Fruit fly (Drosophila melanogaster) whole organism, embryonic: ENCODE data around the gene mtTFB2.
A peak's percentile ranks its signal among the peaks of the same experiment; 100 is the strongest.

Experiments used
- Atf3 ChIP-seq: fragments of 200-800 bp; sonication (Bioruptor generic); optimal IDR thresholded peaks from 3 replicates; lab custom pipeline; 2016; ENCODE audit warnings: missing biosample characterization, missing genetic modification characterization
- CG10321 ChIP-seq: fragments of 200-800 bp; sonication (Bioruptor generic); IDR thresholded peaks from 2 replicates; pipeline ENCODE4 v1.3.6; 2022; ENCODE audit warnings: missing biosample characterization, missing genetic modification characterization
- CG11247 ChIP-seq: fragments of 200-800 bp; sonication (Bioruptor generic); IDR thresholded peaks from 2 replicates; pipeline ENCODE4 v1.3.6; 2022; ENCODE audit warnings: missing biosample characterization, missing genetic modification characterization
- CG1233 ChIP-seq: fragments of 200-800 bp; sonication (Bioruptor generic); optimal IDR thresholded peaks from 4 replicates; lab custom pipeline; 2018; ENCODE audit warnings: missing biosample characterization, mild to moderate bottlenecking, missing genetic modification characterization
- CG13287 ChIP-seq: fragments of 200-800 bp; sonication (Bioruptor generic); IDR thresholded peaks from 2 replicates; pipeline ENCODE4 v1.3.6; 2022; ENCODE audit warnings: missing biosample characterization, missing genetic modification characterization; ENCODE audit not compliant: partially characterized antibody
- CG13296 ChIP-seq: fragments of 200-800 bp; sonication (Bioruptor generic); optimal IDR thresholded peaks from 3 replicates; lab custom pipeline; 2018; ENCODE audit warnings: missing biosample characterization, mild to moderate bottlenecking, missing genetic modification characterization
- CG13424 ChIP-seq: fragments of 200-800 bp; sonication (Bioruptor generic); optimal IDR thresholded peaks from 2 replicates; lab custom pipeline; 2019; ENCODE audit warnings: missing biosample characterization, mild to moderate bottlenecking, missing genetic modification characterization, moderate library complexity
- CG13894 ChIP-seq: fragments of 200-800 bp; sonication (Bioruptor generic); optimal IDR thresholded peaks from 3 replicates; lab custom pipeline; 2018; ENCODE audit warnings: missing biosample characterization, mild to moderate bottlenecking, missing genetic modification characterization, moderate library complexity
- CG16815 ChIP-seq: fragments of 200-800 bp; sonication (Bioruptor generic); optimal IDR thresholded peaks from 3 replicates; lab custom pipeline; 2017; ENCODE audit warnings: missing biosample characterization, mild to moderate bottlenecking, missing genetic modification characterization
- CG17568 ChIP-seq: fragments of 200-800 bp; sonication (Bioruptor generic); optimal IDR thresholded peaks from 2 replicates; lab custom pipeline; 2018; ENCODE audit warnings: missing biosample characterization, mild to moderate bottlenecking, missing genetic modification characterization, moderate library complexity
- CG18619 ChIP-seq: fragments of 200-800 bp; sonication (Bioruptor generic); optimal IDR thresholded peaks from 3 replicates; lab custom pipeline; 2017; ENCODE audit warnings: missing biosample characterization, mild to moderate bottlenecking, missing genetic modification characterization
- CG2678 ChIP-seq: fragments of 200-800 bp; sonication (Bioruptor generic); optimal IDR thresholded peaks from 3 replicates; lab custom pipeline; 2019; ENCODE audit warnings: missing biosample characterization, mild to moderate bottlenecking, missing genetic modification characterization, moderate library complexity
- CG3995 ChIP-seq: fragments of 200-800 bp; sonication (Bioruptor generic); optimal IDR thresholded peaks from 3 replicates; lab custom pipeline; 2016; ENCODE audit warnings: missing biosample characterization, missing genetic modification characterization
- CG8388 ChIP-seq: fragments of 200-800 bp; sonication (Bioruptor generic); optimal IDR thresholded peaks from 2 replicates; lab custom pipeline; 2019; ENCODE audit warnings: missing biosample characterization, mild to moderate bottlenecking, missing genetic modification characterization, moderate library complexity
- GATAe ChIP-seq: fragments of 200-800 bp; sonication (Bioruptor generic); conservative IDR thresholded peaks from 2 replicates; pipeline ENCODE4 v1.3.6; 2022; ENCODE audit warnings: missing biosample characterization, missing genetic modification characterization
- Hey ChIP-seq: fragments of 200-800 bp; sonication (Bioruptor generic); optimal IDR thresholded peaks from 3 replicates; lab custom pipeline; 2018; ENCODE audit warnings: missing biosample characterization, mild to moderate bottlenecking, missing genetic modification characterization
- Kr ChIP-seq: fragments of 200-800 bp; sonication (Bioruptor generic); optimal IDR thresholded peaks from 2 replicates; lab custom pipeline; 2017; ENCODE audit warnings: missing biosample characterization, mild to moderate bottlenecking, missing genetic modification characterization
- Lhr ChIP-seq: fragments of 200-800 bp; sonication (Bioruptor generic); optimal IDR thresholded peaks from 3 replicates; lab custom pipeline; 2017; ENCODE audit warnings: mild to moderate bottlenecking, missing biosample characterization, missing genetic modification reagents, missing genetic modification characterization
- Mad ChIP-seq: fragments of 200-800 bp; sonication (Bioruptor generic); optimal IDR thresholded peaks from 2 replicates; lab custom pipeline; 2016; ENCODE audit warnings: missing biosample characterization, missing genetic modification characterization
- Med ChIP-seq: fragments of 200-800 bp; sonication (Bioruptor generic); peaks from one replicate; lab custom pipeline; 2016; ENCODE audit warnings: missing biosample characterization, missing genetic modification characterization, mild to moderate bottlenecking, inconsistent platforms, moderate library complexity
- Meics ChIP-seq: fragments of 200-800 bp; sonication (Bioruptor generic); optimal IDR thresholded peaks from 2 replicates; lab custom pipeline; 2017; ENCODE audit warnings: missing biosample characterization, mild to moderate bottlenecking, missing genetic modification characterization
- NfI ChIP-seq: fragments of 200-800 bp; sonication (Bioruptor generic); optimal IDR thresholded peaks from 3 replicates; lab custom pipeline; 2018; ENCODE audit warnings: missing biosample characterization, mild to moderate bottlenecking, missing genetic modification characterization, moderate library complexity
- Oli ChIP-seq: fragments of 200-800 bp; sonication (Bioruptor generic); optimal IDR thresholded peaks from 2 replicates; lab custom pipeline; 2018; ENCODE audit warnings: missing biosample characterization, mild to moderate bottlenecking, missing genetic modification characterization, moderate library complexity
- Rfx ChIP-seq: fragments of 200-800 bp; sonication (Bioruptor generic); IDR thresholded peaks from 2 replicates; pipeline ENCODE4 v1.3.6; 2022; ENCODE audit warnings: missing biosample characterization, missing genetic modification characterization
- Scr ChIP-seq: fragments of 200-800 bp; sonication (Bioruptor generic); IDR thresholded peaks from 2 replicates; pipeline ENCODE4 v1.3.6; 2022; ENCODE audit warnings: missing biosample characterization, missing genetic modification characterization; ENCODE audit not compliant: partially characterized antibody
- Sox100B ChIP-seq: fragments of 200-800 bp; sonication (Bioruptor generic); optimal IDR thresholded peaks from 3 replicates; lab custom pipeline; 2018; ENCODE audit warnings: missing biosample characterization, mild to moderate bottlenecking, missing genetic modification characterization
- Sry-δ ChIP-seq: fragments of 200-800 bp; sonication (Bioruptor generic); optimal IDR thresholded peaks from 2 replicates; lab custom pipeline; 2016; ENCODE audit warnings: missing biosample characterization, missing genetic modification characterization
- Vsx1 ChIP-seq: fragments of 200-800 bp; sonication (Bioruptor generic); optimal IDR thresholded peaks from 2 replicates; lab custom pipeline; 2017; ENCODE audit warnings: missing biosample characterization, mild to moderate bottlenecking, missing genetic modification characterization, missing genetic modification reagents
- Xbp1 ChIP-seq: fragments of 200-800 bp; sonication (Bioruptor generic); optimal IDR thresholded peaks from 3 replicates; lab custom pipeline; 2016; ENCODE audit warnings: missing biosample characterization, mild to moderate bottlenecking, missing genetic modification characterization
- YL-1 ChIP-seq: fragments of 200-800 bp; sonication (Bioruptor generic); optimal IDR thresholded peaks from 3 replicates; lab custom pipeline; 2017; ENCODE audit warnings: missing biosample characterization, mild to moderate bottlenecking, missing genetic modification characterization
- aop ChIP-seq: fragments of 200-800 bp; sonication (Bioruptor generic); IDR thresholded peaks from 2 replicates; pipeline ENCODE4 v1.3.6; 2022; ENCODE audit warnings: missing biosample characterization, missing genetic modification characterization
- bcd ChIP-seq: fragments of 200-800 bp; sonication (Bioruptor generic); optimal IDR thresholded peaks from 2 replicates; lab custom pipeline; 2017; ENCODE audit warnings: missing biosample characterization, mild to moderate bottlenecking, missing genetic modification characterization
- cad ChIP-seq: fragments of >200 bp; optimal IDR thresholded peaks from 2 replicates; lab custom pipeline; 2017; ENCODE audit warnings: missing biosample characterization, missing genetic modification characterization
- exex ChIP-seq: fragments of 200-800 bp; sonication (Bioruptor generic); optimal IDR thresholded peaks from 4 replicates; lab custom pipeline; 2018; ENCODE audit warnings: missing biosample characterization, mild to moderate bottlenecking, missing genetic modification characterization, moderate library complexity
- eyg ChIP-seq: fragments of 200-800 bp; sonication (Bioruptor generic); optimal IDR thresholded peaks from 3 replicates; lab custom pipeline; 2016; ENCODE audit warnings: missing biosample characterization, missing genetic modification characterization
- fru ChIP-seq: fragments of >200 bp; optimal IDR thresholded peaks from 2 replicates; lab custom pipeline; 2017
- lola ChIP-seq, 3 experiments: fragments of >200 bp in 2 of 3; fragments of 200-800 bp in 1 of 3; sonication (Bioruptor generic) in 1 of 3; optimal IDR thresholded peaks; 2 replicates each; lab custom pipeline; 2017 to 2019; ENCODE audit warnings: missing biosample characterization in 3 of 3, missing genetic modification characterization in 3 of 3, mild to moderate bottlenecking in 1 of 3, moderate library complexity in 1 of 3
- nmo ChIP-seq: fragments of 200-800 bp; sonication (Bioruptor generic); optimal IDR thresholded peaks from 2 replicates; lab custom pipeline; 2018; ENCODE audit warnings: missing biosample characterization, mild to moderate bottlenecking, missing genetic modification characterization, moderate library complexity
- nom ChIP-seq: fragments of 200-800 bp; sonication (Bioruptor generic); optimal IDR thresholded peaks from 2 replicates; lab custom pipeline; 2017; ENCODE audit warnings: missing biosample characterization, missing genetic modification characterization, mild to moderate bottlenecking, moderate library complexity, missing genetic modification reagents
- pan ChIP-seq, 4 experiments: fragments of >200 bp in 3 of 4; fragments of 200-800 bp in 1 of 4; sonication (Bioruptor generic) in 1 of 4; optimal IDR thresholded peaks in 3 of 4; IDR thresholded peaks in 1 of 4; 2 replicates each; pipeline versions ENCODE4 v1.3.6 to Lab custom; 2017 to 2022; ENCODE audit warnings: missing biosample characterization in 2 of 4, missing genetic modification characterization in 2 of 4, mixed read lengths in 1 of 4
- pfk ChIP-seq: fragments of 200-800 bp; sonication (Bioruptor generic); optimal IDR thresholded peaks from 2 replicates; lab custom pipeline; 2018; ENCODE audit warnings: missing biosample characterization, mild to moderate bottlenecking, missing genetic modification characterization, moderate library complexity
- pum ChIP-seq: fragments of 200-800 bp; sonication (Bioruptor generic); optimal IDR thresholded peaks from 2 replicates; lab custom pipeline; 2016; ENCODE audit warnings: missing biosample characterization, missing genetic modification characterization
- row ChIP-seq: fragments of 200-800 bp; sonication (Bioruptor generic); IDR thresholded peaks from 3 replicates; pipeline ENCODE4 v1.3.6; 2022; ENCODE audit warnings: missing biosample characterization, missing genetic modification characterization
- schlank ChIP-seq: fragments of 200-800 bp; sonication (Bioruptor generic); optimal IDR thresholded peaks from 2 replicates; lab custom pipeline; 2018; ENCODE audit warnings: missing biosample characterization, mild to moderate bottlenecking, missing genetic modification characterization
- scrt ChIP-seq: fragments of 200-800 bp; sonication (Bioruptor generic); optimal IDR thresholded peaks from 2 replicates; lab custom pipeline; 2018; ENCODE audit warnings: missing biosample characterization, mild to moderate bottlenecking, missing genetic modification characterization, moderate library complexity
- sens ChIP-seq: fragments of 200-800 bp; sonication (Bioruptor generic); peaks from one replicate; lab custom pipeline; 2016; ENCODE audit warnings: missing biosample characterization, missing genetic modification characterization
- sqz ChIP-seq: fragments of 200-800 bp; sonication (Bioruptor generic); optimal IDR thresholded peaks from 3 replicates; lab custom pipeline; 2018; ENCODE audit warnings: missing biosample characterization, mild to moderate bottlenecking, missing genetic modification characterization
- ttk ChIP-seq: fragments of 200-800 bp; sonication (Bioruptor generic); IDR thresholded peaks from 2 replicates; pipeline ENCODE4 v2.1.2; 2022; ENCODE audit warnings: missing biosample characterization, missing genetic modification characterization
- wor ChIP-seq: fragments of 200-800 bp; sonication (Bioruptor generic); IDR thresholded peaks from 2 replicates; pipeline ENCODE4 v1.3.6; 2022; ENCODE audit warnings: missing biosample characterization, missing genetic modification characterization

mtTFB2 gene

DNA sequence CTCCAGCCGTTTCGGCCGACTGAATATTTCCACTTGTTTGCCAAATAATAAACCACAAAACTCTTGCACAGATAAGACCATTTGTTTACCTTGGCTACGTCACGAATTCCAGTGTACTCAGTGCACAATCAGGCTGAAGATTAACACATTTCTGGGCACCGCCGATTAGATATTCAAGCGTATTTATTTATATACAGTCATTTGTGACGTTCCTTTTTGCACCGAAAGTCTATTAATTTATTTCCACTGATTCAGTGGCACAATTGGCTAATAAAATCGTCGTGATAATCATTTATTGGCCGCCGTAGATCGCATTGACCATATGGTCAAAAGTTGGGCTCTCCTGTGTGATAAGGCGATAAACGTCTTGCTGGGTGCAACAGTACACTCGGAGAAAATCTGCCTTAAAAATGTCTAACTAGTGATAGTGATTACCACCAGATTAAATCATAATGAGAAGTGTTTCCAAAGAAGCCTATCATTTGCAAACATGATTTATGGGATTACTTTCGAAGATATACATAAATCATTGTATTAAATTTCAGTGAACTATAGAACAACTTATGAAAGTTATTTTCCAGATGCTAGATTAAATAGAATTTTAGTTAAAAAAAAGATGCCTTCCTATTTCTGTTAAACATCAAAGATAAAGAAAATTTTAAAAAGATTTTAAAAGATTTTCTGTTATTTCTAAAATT is 9.1 kb downstream of the mtTFB2 start (continued):
- TF ChIP-seq Xbp1 (GFP tag; lab: Kevin White, UChicago) (peak; percentile 11), cad (no peak), CG8388 (GFP tag; lab: Kevin White, UChicago) (no peak), pfk (peak; percentile 22), Rfx (GFP tag; lab: Robert Waterston, UW) (0 out of 2 replicates have a peak, but pooled peaks have one; percentile 4), exex (tag; lab: Kevin White, UChicago) (peak; percentile 99), CG13424 (tag; lab: Kevin White, UChicago) (peak; percentile 27), Sry-δ (GFP tag; lab: Kevin White, UChicago) (no peak), wor (GFP tag; lab: Robert Waterston, UW) (no peak), Kr (GFP tag; lab: Kevin White, UChicago) (no peak), Atf3 (no peak), Meics (peak; percentile 40), Scr (GFP tag; lab: Robert Waterston, UW) (no peak), CG2678 (tag; lab: Kevin White, UChicago) (peak; percentile 62), Med (GFP tag; lab: Kevin White, UChicago) (peak; percentile 79), CG13296 (GFP tag; lab: Kevin White, UChicago) (peak; percentile 54), CG16815 (GFP tag; lab: Kevin White, UChicago) (no peak), bcd (GFP tag; lab: Kevin White, UChicago) (peak; percentile 5), fru (lab: Kevin White, UChicago) (no peak), CG3995 (GFP tag; lab: Kevin White, UChicago) (no peak), CG11247 (no peak), schlank (tag; lab: Kevin White, UChicago) (peak; percentile 8), CG13287 (GFP tag; lab: Robert Waterston, UW) (no peak), lola (GFP tag; optimal IDR thresholded peaks at IDR 0.05; lab: Kevin White, UChicago) (no peak), scrt (GFP tag; lab: Kevin White, UChicago) (peak; percentile 24), Lhr (GFP tag; lab: Kevin White, UChicago) (no peak), pan (optimal IDR thresholded peaks at IDR 0.05; lab: Kevin White, UChicago) (no peak), pan (GFP tag; optimal IDR thresholded peaks at IDR 0.05 in 1 of 2, IDR thresholded peaks at IDR 0.05 in 1 of 2) (no peak), eyg (GFP tag; lab: Kevin White, UChicago) (no peak), CG1233 (GFP tag; lab: Kevin White, UChicago) (peak; percentile 0), YL-1 (no peak), sqz (GFP tag; lab: Kevin White, UChicago) (no peak), Mad (no peak), CG13894 (peak; percentile 34), Sox100B (GFP tag; lab: Kevin White, UChicago) (peak; percentile 5), row (GFP tag; lab: Robert Waterston, UW) (peak; percentile 45; the same call in 2 of the 3 replicates), Vsx1 (peak; percentile 93), pum (GFP tag; lab: Kevin White, UChicago) (no peak), ttk (GFP tag; lab: Robert Waterston, UW) (no peak), Hey (tag; lab: Kevin White, UChicago) (peak; percentile 62), NfI (GFP tag; lab: Kevin White, UChicago) (no peak), CG10321 (GFP tag; lab: Robert Waterston, UW) (no peak), CG18619 (GFP tag; lab: Kevin White, UChicago) (peak; percentile 2), nom (GFP tag; lab: Kevin White, UChicago) (no peak), nmo (GFP tag; lab: Kevin White, UChicago) (peak; percentile 14), sens (GFP tag; lab: Kevin White, UChicago) (peak; percentile 41), CG17568 (GFP tag; lab: Kevin White, UChicago) (no peak), aop (GFP tag; lab: Robert Waterston, UW) (no peak), Oli (tag; lab: Kevin White, UChicago) (peak; percentile 10), GATAe (GFP tag; lab: Robert Waterston, UW) (peak; percentile 50; the same call in 1 of the 2 replicates)
